Fruit fly (Drosophila melanogaster) whole organism, adult: ENCODE data around the gene prage.

Experiments
- CG11617 ChIP-seq: fragments of 200-800 bp; sonication (Bioruptor generic); optimal IDR thresholded peaks from 2 replicates; lab custom pipeline; 2017; ENCODE audit warnings: mild to moderate bottlenecking, missing biosample characterization, missing genetic modification reagents, missing genetic modification characterization
- CG12768 ChIP-seq: fragments of 200-800 bp; sonication (Bioruptor generic); optimal IDR thresholded peaks from 2 replicates; lab custom pipeline; 2017; ENCODE audit warnings: missing biosample characterization, missing genetic modification characterization, mild to moderate bottlenecking, moderate library complexity, missing genetic modification reagents
- CG14711 ChIP-seq: fragments of 200-800 bp; sonication (Bioruptor generic); optimal IDR thresholded peaks from 2 replicates; lab custom pipeline; 2018; ENCODE audit warnings: missing biosample characterization, mild to moderate bottlenecking, missing genetic modification characterization, moderate library complexity
- CG1620 ChIP-seq: fragments of 200-800 bp; sonication (Bioruptor generic); optimal IDR thresholded peaks from 2 replicates; lab custom pipeline; 2016; ENCODE audit warnings: missing biosample characterization, missing genetic modification characterization
- CG33017 ChIP-seq: fragments of 200-800 bp; sonication (Bioruptor generic); optimal IDR thresholded peaks from 2 replicates; lab custom pipeline; 2018; ENCODE audit warnings: missing biosample characterization, mild to moderate bottlenecking, missing genetic modification characterization, moderate library complexity
- CG5204 ChIP-seq: fragments of 200-800 bp; sonication (Bioruptor generic); optimal IDR thresholded peaks from 2 replicates; lab custom pipeline; 2016; ENCODE audit warnings: missing biosample characterization, missing genetic modification characterization
- CG7045 ChIP-seq: fragments of 200-800 bp; sonication (Bioruptor generic); optimal IDR thresholded peaks from 2 replicates; lab custom pipeline; 2017; ENCODE audit warnings: missing biosample characterization, mild to moderate bottlenecking, missing genetic modification characterization
- CG7101 ChIP-seq: fragments of 200-800 bp; sonication (Bioruptor generic); optimal IDR thresholded peaks from 2 replicates; lab custom pipeline; 2018; ENCODE audit warnings: missing biosample characterization, mild to moderate bottlenecking, missing genetic modification characterization, moderate library complexity
- Clk ChIP-seq: fragments of 200-800 bp; sonication (Bioruptor generic); optimal IDR thresholded peaks from 2 replicates; lab custom pipeline; 2017; ENCODE audit warnings: missing biosample characterization, missing genetic modification characterization
- Crg-1 ChIP-seq: fragments of 200-800 bp; sonication (Bioruptor generic); optimal IDR thresholded peaks from 2 replicates; lab custom pipeline; 2016; ENCODE audit warnings: missing biosample characterization, missing genetic modification characterization
- Hr96 ChIP-seq: fragments of 200-800 bp; sonication (Bioruptor generic); optimal IDR thresholded peaks from 2 replicates; lab custom pipeline; 2016; ENCODE audit warnings: missing biosample characterization, missing genetic modification characterization
- Mnt ChIP-seq: fragments of 200-800 bp; sonication (Bioruptor generic); optimal IDR thresholded peaks from 2 replicates; lab custom pipeline; 2016; ENCODE audit warnings: missing biosample characterization, mild to moderate bottlenecking, missing genetic modification characterization
- bab1 ChIP-seq: fragments of 200-800 bp; sonication (Bioruptor generic); optimal IDR thresholded peaks from 3 replicates; lab custom pipeline; 2019; ENCODE audit warnings: missing biosample characterization, mild to moderate bottlenecking, missing genetic modification characterization, moderate library complexity
- cic ChIP-seq: fragments of 200-800 bp; sonication (Bioruptor generic); optimal IDR thresholded peaks from 2 replicates; lab custom pipeline; 2017; ENCODE audit warnings: missing biosample characterization, mild to moderate bottlenecking, missing genetic modification characterization, moderate library complexity
- cnc ChIP-seq, 2 experiments: fragments of >200 bp; optimal IDR thresholded peaks; 2 replicates each; lab custom pipeline; 2017
- kay ChIP-seq: fragments of 200-800 bp; sonication (Bioruptor generic); peaks from one replicate; lab custom pipeline; 2016; ENCODE audit warnings: missing biosample characterization, missing genetic modification characterization, borderline replicate concordance
- ovo ChIP-seq: fragments of 200-800 bp; sonication (Bioruptor generic); optimal IDR thresholded peaks from 2 replicates; lab custom pipeline; 2016; ENCODE audit warnings: missing biosample characterization, missing genetic modification characterization
- pad ChIP-seq: fragments of 200-800 bp; sonication (Bioruptor generic); optimal IDR thresholded peaks from 3 replicates; lab custom pipeline; 2017; ENCODE audit warnings: missing biosample characterization, missing genetic modification characterization, mild to moderate bottlenecking, moderate library complexity, missing genetic modification reagents
- tj ChIP-seq: fragments of 200-800 bp; sonication (Bioruptor generic); optimal IDR thresholded peaks from 3 replicates; lab custom pipeline; 2017; ENCODE audit warnings: missing biosample characterization, mild to moderate bottlenecking, missing genetic modification characterization, moderate library complexity
- toe ChIP-seq: fragments of 200-800 bp; sonication (Bioruptor generic); optimal IDR thresholded peaks from 2 replicates; lab custom pipeline; 2016; ENCODE audit warnings: missing biosample characterization, missing genetic modification characterization

Gene prage

DNA sequence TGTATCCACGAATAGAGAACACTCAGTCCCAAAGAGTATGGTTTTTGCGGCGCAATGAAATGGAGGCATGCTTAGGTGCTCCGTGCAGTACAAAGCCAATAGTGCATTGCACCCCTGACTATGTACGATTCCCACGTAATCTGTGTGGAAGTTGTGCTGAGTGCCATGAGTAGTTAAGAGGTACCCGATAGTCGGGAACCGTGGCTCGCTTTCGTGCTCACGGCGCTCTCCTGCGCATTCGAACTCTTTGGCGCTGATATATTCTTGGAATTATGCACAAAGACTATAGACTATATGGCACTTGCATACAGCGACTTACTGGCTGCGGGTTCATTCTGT lies 51.1 kb downstream of the prage start:
- TF ChIP-seq ovo (GFP tag; lab: Kevin White, UChicago) = peak; percentile 5
- TF ChIP-seq CG5204 = no peak
- TF ChIP-seq CG1620 (GFP tag; lab: Kevin White, UChicago) = no peak
- TF ChIP-seq cnc (optimal IDR thresholded peaks at IDR 0.05; lab: Kevin White, UChicago) = no peak
- no peak for TF ChIP-seq Mnt
- TF ChIP-seq tj (GFP tag; lab: Kevin White, UChicago) = no peak
- no peak for TF ChIP-seq toe (GFP tag; lab: Kevin White, UChicago)
- TF ChIP-seq CG7101 (tag; lab: Kevin White, UChicago) = peak; percentile 8
- TF ChIP-seq CG33017 (tag; lab: Kevin White, UChicago) = no peak
- no peak for TF ChIP-seq bab1 (GFP tag; lab: Kevin White, UChicago)
- no peak for TF ChIP-seq pad
- TF ChIP-seq CG7045 (GFP tag; lab: Kevin White, UChicago) = no peak
- TF ChIP-seq cic = peak; percentile 19
- no peak for TF ChIP-seq kay (GFP tag; lab: Kevin White, UChicago)
- peak; percentile 15 for TF ChIP-seq Hr96
- TF ChIP-seq Clk (GFP tag; lab: Kevin White, UChicago) = no peak
- peak; percentile 5 for TF ChIP-seq Crg-1 (GFP tag; lab: Kevin White, UChicago)
- TF ChIP-seq CG12768 = peak; percentile 41
- peak; percentile 8 for TF ChIP-seq CG11617 (GFP tag; lab: Kevin White, UChicago)

- TF ChIP-seq ovo (GFP tag; lab: Kevin White, UChicago) (no peak), tj (GFP tag; lab: Kevin White, UChicago) (no peak), CG11617 (GFP tag; lab: Kevin White, UChicago) (no peak)
Measured at dm6 chrX:1825912-1826862, 52.7 kb downstream of the prage start.

DNA sequence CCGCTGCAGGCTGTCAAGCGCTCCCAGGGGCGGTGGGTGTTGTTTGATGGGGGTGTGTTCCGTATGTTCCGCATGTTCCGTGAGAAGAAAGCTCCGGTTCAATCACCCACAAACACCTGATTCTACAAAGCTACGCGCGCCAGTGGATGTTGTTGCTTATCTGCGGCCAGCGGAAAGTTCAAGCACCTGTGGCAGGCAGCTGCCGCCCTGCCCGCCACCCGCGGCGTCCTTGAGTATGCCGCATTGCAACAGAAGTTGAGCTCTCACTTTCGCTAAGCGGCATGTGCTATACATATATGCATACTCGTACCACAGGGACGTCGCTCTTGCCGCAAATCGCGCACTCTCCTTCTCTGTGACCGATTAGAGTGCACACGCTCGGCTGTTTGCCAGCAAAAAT lies 54.6 kb downstream of the prage start:
- TF ChIP-seq ovo (GFP tag; lab: Kevin White, UChicago) = no peak
- peak; percentile 36 for TF ChIP-seq Mnt
- no peak for TF ChIP-seq CG7045 (GFP tag; lab: Kevin White, UChicago)
- no peak for TF ChIP-seq CG14711 (tag; lab: Kevin White, UChicago)

- peak; percentile 94 for TF ChIP-seq CG14711 (tag; lab: Kevin White, UChicago)
- peak; percentile 90 for TF ChIP-seq ovo (GFP tag; lab: Kevin White, UChicago)
- TF ChIP-seq Mnt = peak; percentile 92
- peak; percentile 89 for TF ChIP-seq pad
- peak; percentile 93 for TF ChIP-seq Hr96
- TF ChIP-seq CG33017 (tag; lab: Kevin White, UChicago) = peak; percentile 85
- TF ChIP-seq CG7101 (tag; lab: Kevin White, UChicago) = peak; percentile 95
- TF ChIP-seq Crg-1 (GFP tag; lab: Kevin White, UChicago) = peak; percentile 86
- TF ChIP-seq CG5204 = peak; percentile 88
- TF ChIP-seq cic = peak; percentile 69
- TF ChIP-seq CG1620 (GFP tag; lab: Kevin White, UChicago) = peak; percentile 90
- peak; percentile 97 for TF ChIP-seq bab1 (GFP tag; lab: Kevin White, UChicago)
- peak; percentile 75 for TF ChIP-seq CG7045 (GFP tag; lab: Kevin White, UChicago)
- TF ChIP-seq kay (GFP tag; lab: Kevin White, UChicago) = peak; percentile 96
- TF ChIP-seq toe (GFP tag; lab: Kevin White, UChicago) = peak; percentile 63
- peak; percentile 43 for TF ChIP-seq Clk (GFP tag; lab: Kevin White, UChicago)
- TF ChIP-seq tj (GFP tag; lab: Kevin White, UChicago) = peak; percentile 85
- TF ChIP-seq cnc (optimal IDR thresholded peaks at IDR 0.05; lab: Kevin White, UChicago) = no peak
- peak; percentile 98 for TF ChIP-seq CG11617 (GFP tag; lab: Kevin White, UChicago)
- peak; percentile 84 for TF ChIP-seq CG12768
Measured at dm6 chrX:1830396-1831218, 57.1 kb downstream of the prage start.

- TF ChIP-seq CG11617 (GFP tag; lab: Kevin White, UChicago) (peak; percentile 79), cic (peak; percentile 15), CG12768 (no peak)
Measured at dm6 chrX:1831219-1831555, 57.7 kb downstream of the prage start.

DNA sequence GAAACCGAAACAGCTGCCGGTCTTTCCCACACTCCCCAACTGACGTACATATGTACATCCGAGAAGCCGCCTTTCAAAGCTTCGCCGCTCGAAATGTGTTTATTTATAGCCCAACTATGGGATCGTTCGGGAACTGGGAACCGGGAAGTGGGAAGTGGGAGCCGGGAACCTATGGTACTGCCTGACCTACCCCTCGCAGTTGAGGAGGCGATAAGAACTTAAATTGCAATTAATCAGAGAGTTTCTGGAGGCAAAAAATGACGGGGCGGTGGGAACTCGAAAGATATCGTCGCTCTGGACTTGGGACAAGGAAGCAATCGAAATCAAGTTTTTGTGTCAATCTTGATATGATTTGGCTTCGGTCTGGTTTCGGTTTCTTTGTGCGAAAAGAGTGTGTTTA lies 59.2 kb downstream of the prage start:
- no peak for TF ChIP-seq ovo (GFP tag; lab: Kevin White, UChicago)
- no peak for TF ChIP-seq bab1 (GFP tag; lab: Kevin White, UChicago)
- TF ChIP-seq CG33017 (tag; lab: Kevin White, UChicago) = no peak
- TF ChIP-seq CG12768 = peak; percentile 9
